Worm (Caenorhabditis elegans) whole organism, young adult: ENCODE measurements around the gene cnt-2.

Source experiments
- B0035.1 ChIP-seq: sonication (generic microtip); optimal IDR thresholded peaks from 2 replicates; lab custom pipeline; 2016; ENCODE audit warnings: missing genetic modification characterization, mild to moderate bottlenecking, missing compliant biosample characterization, missing genotype, missing genetic modification reagents
- B0336.3 ChIP-seq: fragments of 200-800 bp; sonication (Bioruptor generic); IDR thresholded peaks from 2 replicates; pipeline ENCODE4 v1.3.6; 2022; ENCODE audit warnings: missing genetic modification characterization, missing compliant biosample characterization
- F37B4.10 ChIP-seq: fragments of 200-800 bp; sonication (Bioruptor generic); IDR thresholded peaks from 2 replicates; pipeline ENCODE4 v1.3.6; 2022; ENCODE audit warnings: missing genetic modification characterization, missing compliant biosample characterization
- F39B2.1 ChIP-seq: fragments of 200-800 bp; sonication (Bioruptor generic); IDR thresholded peaks from 2 replicates; pipeline ENCODE4 v1.3.6; 2022; ENCODE audit warnings: missing genetic modification reagents, missing genetic modification characterization, missing compliant biosample characterization
- F57C9.4 ChIP-seq: sonication (generic microtip); optimal IDR thresholded peaks from 2 replicates; lab custom pipeline; 2017; ENCODE audit warnings: mild to moderate bottlenecking, missing genetic modification characterization, missing compliant biosample characterization
- K12H6.12 ChIP-seq: fragments of 200-800 bp; sonication (Bioruptor generic); optimal IDR thresholded peaks from 2 replicates; lab custom pipeline; 2018; ENCODE audit warnings: mild to moderate bottlenecking, missing genetic modification characterization, missing compliant biosample characterization
- Y53G8AR.9 ChIP-seq: fragments of 200-800 bp; sonication (Bioruptor generic); conservative IDR thresholded peaks from 2 replicates; pipeline ENCODE4 v1.3.6; 2022; ENCODE audit warnings: missing genetic modification reagents, missing genetic modification characterization, missing compliant biosample characterization
- Y79H2A.3 ChIP-seq: fragments of 200-800 bp; sonication (Bioruptor generic); conservative IDR thresholded peaks from 2 replicates; pipeline ENCODE4 v1.3.6; 2022; ENCODE audit warnings: missing genetic modification reagents, missing genetic modification characterization, missing compliant biosample characterization
- attf-6 ChIP-seq: fragments of 200-800 bp; sonication (Bioruptor generic); IDR thresholded peaks from 2 replicates; pipeline ENCODE4 v1.3.6; 2022; ENCODE audit warnings: missing genetic modification reagents, missing genetic modification characterization, missing compliant biosample characterization
- bed-1 ChIP-seq: fragments of 200-800 bp; sonication (Bioruptor generic); IDR thresholded peaks from 2 replicates; pipeline ENCODE4 v1.3.6; 2022; ENCODE audit warnings: missing genetic modification reagents, missing genetic modification characterization, missing compliant biosample characterization
- ceh-100 ChIP-seq: fragments of 200-800 bp; sonication (Bioruptor generic); IDR thresholded peaks from 2 replicates; pipeline ENCODE4 v1.3.6; 2022; ENCODE audit warnings: missing genetic modification reagents, missing genetic modification characterization, missing compliant biosample characterization
- ceh-40 ChIP-seq: fragments of 200-800 bp; sonication (Bioruptor generic); IDR thresholded peaks from 2 replicates; pipeline ENCODE4 v1.3.6; 2022; ENCODE audit warnings: missing genetic modification characterization, missing compliant biosample characterization
- ceh-58 ChIP-seq: fragments of 200-800 bp; sonication (Bioruptor generic); IDR thresholded peaks from 2 replicates; pipeline ENCODE4 v1.3.6; 2022; ENCODE audit warnings: missing genetic modification characterization, missing compliant biosample characterization
- dpff-1 ChIP-seq: sonication (generic microtip); optimal IDR thresholded peaks from 2 replicates; lab custom pipeline; 2017; ENCODE audit warnings: mild to moderate bottlenecking, missing genetic modification characterization, missing compliant biosample characterization
- egl-18 ChIP-seq: fragments of 200-800 bp; sonication (Bioruptor generic); IDR thresholded peaks from 2 replicates; pipeline ENCODE4 v1.3.6; 2022; ENCODE audit warnings: missing genetic modification reagents, missing genetic modification characterization, missing compliant biosample characterization
- egrh-3 ChIP-seq: fragments of 200-800 bp; sonication (Bioruptor generic); IDR thresholded peaks from 2 replicates; pipeline ENCODE4 v1.3.6; 2022; ENCODE audit warnings: missing genetic modification reagents, missing genetic modification characterization, missing compliant biosample characterization
- hlh-12 ChIP-seq: sonication (generic microtip); optimal IDR thresholded peaks from 2 replicates; lab custom pipeline; 2016; ENCODE audit warnings: missing genetic modification characterization, missing compliant biosample characterization
- hlh-26 ChIP-seq: fragments of 200-800 bp; sonication (Bioruptor generic); conservative IDR thresholded peaks from 2 replicates; pipeline ENCODE4 v1.3.6; 2022; ENCODE audit warnings: missing genetic modification reagents, missing genetic modification characterization, missing compliant biosample characterization
- lin-40 ChIP-seq: sonication (generic microtip); optimal IDR thresholded peaks from 2 replicates; lab custom pipeline; 2016; ENCODE audit warnings: missing genetic modification characterization, mild to moderate bottlenecking, missing compliant biosample characterization, missing genotype, missing genetic modification reagents
- lin-54 ChIP-seq: fragments of 200-800 bp; sonication (Bioruptor generic); optimal IDR thresholded peaks from 2 replicates; lab custom pipeline; 2018; ENCODE audit warnings: mild to moderate bottlenecking, missing genetic modification characterization, missing compliant biosample characterization
- lsl-1 ChIP-seq: fragments of 200-800 bp; sonication (Bioruptor generic); optimal IDR thresholded peaks from 2 replicates; lab custom pipeline; 2018; ENCODE audit warnings: mild to moderate bottlenecking, missing genetic modification characterization, moderate library complexity, missing compliant biosample characterization
- lsy-27 ChIP-seq: sonication (generic microtip); optimal IDR thresholded peaks from 2 replicates; lab custom pipeline; 2017; ENCODE audit warnings: missing genetic modification characterization, mild to moderate bottlenecking, missing compliant biosample characterization, antibody characterized with exemption, missing genotype, borderline replicate concordance; ENCODE audit not compliant: insufficient read depth
- madf-3 ChIP-seq: fragments of 200-800 bp; sonication (Bioruptor generic); IDR thresholded peaks from 2 replicates; pipeline ENCODE4 v1.3.6; 2022; ENCODE audit warnings: missing genetic modification reagents, missing genetic modification characterization, missing compliant biosample characterization
- madf-6 ChIP-seq: fragments of 200-800 bp; sonication (Bioruptor generic); IDR thresholded peaks from 2 replicates; pipeline ENCODE4 v1.3.6; 2022; ENCODE audit warnings: missing genetic modification reagents, missing genetic modification characterization, missing compliant biosample characterization
- nfyb-1 ChIP-seq: fragments of 200-800 bp; sonication (Bioruptor generic); IDR thresholded peaks from 2 replicates; pipeline ENCODE4 v1.3.6; 2022; ENCODE audit warnings: missing genetic modification reagents, missing genetic modification characterization, missing compliant biosample characterization
- rpc-1 ChIP-seq, 2 experiments: fragments of 150-350 bp in 1 of 2; sonication (generic microtip) in 1 of 2; optimal IDR thresholded peaks; 2 replicates each; lab custom pipeline; 2014 to 2018; ENCODE audit warnings: missing biosample characterization in 1 of 2, missing genetic modification characterization in 1 of 2, missing genetic modification reagents in 1 of 2, missing genotype in 1 of 2
- snpc-1.1 ChIP-seq: sonication (generic microtip); optimal IDR thresholded peaks from 2 replicates; lab custom pipeline; 2017; ENCODE audit warnings: missing genetic modification characterization, mild to moderate bottlenecking, missing compliant biosample characterization, antibody characterized with exemption, moderate library complexity, missing genotype, missing genetic modification reagents; ENCODE audit not compliant: insufficient read depth
- snpc-3.4 ChIP-seq: sonication (generic microtip); optimal IDR thresholded peaks from 2 replicates; lab custom pipeline; 2017; ENCODE audit warnings: missing genetic modification characterization, mild to moderate bottlenecking, missing compliant biosample characterization, antibody characterized with exemption, moderate library complexity, missing genotype, missing genetic modification reagents
- sptf-2 ChIP-seq: fragments of 200-800 bp; sonication (Bioruptor generic); optimal IDR thresholded peaks from 2 replicates; lab custom pipeline; 2018; ENCODE audit warnings: mild to moderate bottlenecking, missing genetic modification characterization, missing compliant biosample characterization
- tbx-9 ChIP-seq: sonication (generic microtip); optimal IDR thresholded peaks from 2 replicates; lab custom pipeline; 2016; ENCODE audit warnings: borderline replicate concordance, missing genetic modification characterization, inconsistent platforms, missing compliant biosample characterization
- zfh-2 ChIP-seq: fragments of 200-800 bp; sonication (Bioruptor generic); conservative IDR thresholded peaks from 2 replicates; pipeline ENCODE4 v1.3.6; 2022; ENCODE audit warnings: missing genetic modification reagents, missing genetic modification characterization, missing compliant biosample characterization
- ztf-18 ChIP-seq: sonication (generic microtip); optimal IDR thresholded peaks from 2 replicates; lab custom pipeline; 2016; ENCODE audit warnings: missing genotype, mild to moderate bottlenecking, missing genetic modification characterization, missing compliant biosample characterization
- ztf-25 ChIP-seq: fragments of 200-800 bp; sonication (Bioruptor generic); IDR thresholded peaks from 2 replicates; pipeline ENCODE4 v1.3.6; 2022; ENCODE audit warnings: missing genetic modification reagents, missing genetic modification characterization, missing compliant biosample characterization

cnt-2 gene

DNA sequence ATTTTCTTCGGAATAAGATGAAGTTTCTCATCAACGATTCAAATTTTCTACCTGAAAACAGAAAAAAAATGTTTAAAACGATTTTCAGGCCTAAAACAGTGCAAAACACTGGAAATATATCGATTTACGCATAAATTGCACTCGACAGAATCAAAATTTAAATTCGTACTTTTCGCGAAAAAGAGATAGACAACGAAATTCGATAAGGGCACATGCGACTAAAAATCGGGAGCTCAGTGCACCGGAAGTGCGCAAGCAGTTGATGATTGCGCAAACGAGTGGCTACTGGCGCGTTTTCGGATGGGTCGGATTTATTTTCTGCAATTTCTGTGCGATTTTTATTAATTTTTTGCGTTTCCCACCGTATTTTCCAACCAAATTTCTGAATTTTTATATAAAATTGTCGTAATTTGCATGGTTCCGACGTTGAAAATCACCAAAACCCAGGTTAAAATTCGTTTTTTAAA lies 52.2 kb downstream of the cnt-2 start, which contains the start of the genes Y39A1A.21 and Y39A1A.22 (continued):
- peak; percentile 56 for TF ChIP-seq snpc-3.4
- no peak for TF ChIP-seq dpff-1 (tag; lab: Kevin White, UChicago)
- peak; percentile 75 for TF ChIP-seq ceh-100

DNA sequence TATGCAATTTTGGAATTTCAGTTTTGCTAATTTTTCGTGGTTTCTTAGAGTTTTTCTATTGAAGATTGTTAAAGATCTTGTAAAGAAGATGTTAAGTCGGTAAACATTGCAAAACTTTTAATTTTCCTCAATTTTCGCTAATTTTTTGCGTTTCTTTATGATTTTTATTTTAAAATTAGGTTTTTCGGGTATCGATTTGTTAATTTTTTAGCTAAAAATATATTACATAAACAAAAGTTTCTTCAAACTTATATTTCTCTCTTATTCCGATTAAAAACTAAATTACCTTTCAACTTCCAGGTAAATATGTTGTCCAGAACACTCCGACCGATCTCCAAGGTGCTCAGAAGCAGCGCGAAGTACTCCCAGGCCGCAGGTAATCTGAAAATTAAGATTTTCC lies 52.6 kb downstream of the cnt-2 start, which contains the start of gene mrpl-12:
Gene mrpl-12, plus strand, starts transcription at position 301 of the 400 bp plus-strand sequence.
- TF ChIP-seq lin-40 (tag; lab: Kevin White, UChicago) (no peak), ztf-25 (no peak), zfh-2 (GFP tag; lab: Robert Waterston, UW) (no peak), K12H6.12 (tag; lab: Kevin White, UChicago) (no peak), F37B4.10 (GFP tag; lab: Robert Waterston, UW) (no peak)

DNA sequence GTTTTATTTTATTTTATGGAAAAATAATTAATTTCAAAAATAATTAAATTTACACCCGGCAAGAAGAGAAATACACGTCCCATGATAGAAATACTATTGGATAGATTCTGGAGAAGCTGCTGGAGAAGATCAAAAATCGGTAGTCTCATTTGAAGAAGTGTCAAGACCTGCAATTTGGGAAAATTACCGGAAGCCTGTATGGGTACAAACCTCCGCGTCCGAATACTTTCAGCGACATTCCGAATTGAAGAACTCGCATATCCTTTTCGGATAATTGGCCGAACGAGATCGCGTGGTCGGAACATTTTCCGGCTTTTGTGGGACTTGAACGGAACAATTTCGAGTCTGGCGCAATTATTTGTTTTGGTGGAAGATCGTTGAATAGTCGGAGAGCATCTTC lies 53.7 kb downstream of the cnt-2 start:
- TF ChIP-seq egl-18 (no peak), madf-3 (0 out of 2 replicates have a peak, but pooled peaks have one; percentile 31), hlh-26 (GFP tag; lab: Robert Waterston, UW) (no peak), ztf-18 (tag; lab: Kevin White, UChicago) (peak; percentile 37), ceh-58 (GFP tag; lab: Robert Waterston, UW) (no peak), bed-1 (no peak), tbx-9 (tag; lab: Kevin White, UChicago) (no peak), F57C9.4 (tag; lab: Kevin White, UChicago) (no peak), B0035.1 (tag; lab: Kevin White, UChicago) (no peak), madf-6 (peak; percentile 22; the same call in 1 of the 2 replicates), B0336.3 (GFP tag; lab: Robert Waterston, UW) (no peak; the same call in 1 of the 2 replicates), ceh-40 (GFP tag; lab: Robert Waterston, UW) (no peak), rpc-1 (optimal IDR thresholded peaks at IDR 0.05; lab: Kevin White, UChicago) (no peak), rpc-1 (tag; optimal IDR thresholded peaks at IDR 0.05; lab: Kevin White, UChicago) (no peak), egrh-3 (GFP tag; lab: Robert Waterston, UW) (no peak), sptf-2 (no peak), nfyb-1 (GFP tag; lab: Robert Waterston, UW) (peak; percentile 53; the same call in 1 of the 2 replicates), F39B2.1 (no peak), Y79H2A.3 (0 out of 2 replicates have a peak, but pooled peaks have one; percentile 52), lin-54 (GFP tag; lab: Kevin White, UChicago) (no peak), lsy-27 (tag; lab: Kevin White, UChicago) (no peak), snpc-1.1 (tag; lab: Kevin White, UChicago) (no peak)
- TF ChIP-seq, all 124 proteins: peak for 5

DNA sequence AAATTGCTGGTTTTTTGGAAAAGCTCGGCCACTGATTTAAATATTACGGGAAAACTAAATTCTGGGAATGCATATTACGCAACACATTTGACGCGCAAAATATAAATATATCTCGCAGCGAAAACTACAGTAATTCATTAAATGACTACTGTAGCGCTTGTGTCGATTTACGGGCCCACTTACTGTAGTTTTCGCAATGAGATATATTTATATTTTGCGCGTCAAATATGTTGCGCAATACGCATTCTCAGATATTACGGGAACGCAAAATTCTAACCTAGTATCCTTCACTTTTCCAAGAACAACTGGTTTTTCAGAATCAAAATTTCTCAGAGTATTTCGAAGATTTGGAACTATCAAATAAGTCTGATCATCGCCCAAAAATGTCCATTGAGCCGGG lies 54.9 kb downstream of the cnt-2 start:
- TF ChIP-seq lsl-1 (GFP tag; lab: Kevin White, UChicago) (peak; percentile 45), Y53G8AR.9 (GFP tag; lab: Robert Waterston, UW) (no peak), attf-6 (GFP tag; lab: Robert Waterston, UW) (no peak), hlh-12 (tag; lab: Kevin White, UChicago) (no peak)
